Worm (Caenorhabditis elegans) whole organism, L2 larva: ENCODE data around the gene F23D12.1.

Experiments used
- C34F6.9 ChIP-seq: fragments of 150-350 bp; optimal IDR thresholded peaks from 2 replicates; lab custom pipeline; 2014; ENCODE audit warnings: missing biosample characterization, missing genetic modification characterization
- R02D3.7 ChIP-seq: fragments of 150-350 bp; optimal IDR thresholded peaks from 2 replicates; lab custom pipeline; 2014; ENCODE audit warnings: missing biosample characterization, missing genetic modification characterization
- crh-2 ChIP-seq: sonication (generic microtip); optimal IDR thresholded peaks from 2 replicates; lab custom pipeline; 2017; ENCODE audit warnings: missing biosample characterization, missing genetic modification characterization
- dmd-4 ChIP-seq: sonication (generic microtip); optimal IDR thresholded peaks from 2 replicates; lab custom pipeline; 2017; ENCODE audit warnings: missing biosample characterization, missing genetic modification characterization
- elt-1 ChIP-seq: fragments of 150-350 bp; optimal IDR thresholded peaks from 2 replicates; lab custom pipeline; 2014; ENCODE audit warnings: missing biosample characterization, missing genetic modification characterization
- lin-13 ChIP-seq: fragments of 150-350 bp; optimal IDR thresholded peaks from 2 replicates; lab custom pipeline; 2014; ENCODE audit warnings: missing biosample characterization, missing genetic modification reagents, missing genetic modification characterization
- lsy-2 ChIP-seq, 2 experiments: fragments of 150-350 bp in 1 of 2; sonication (generic microtip) in 1 of 2; optimal IDR thresholded peaks; 2 replicates each; lab custom pipeline; 2014 to 2017; ENCODE audit warnings: missing biosample characterization in 2 of 2, missing genetic modification characterization in 2 of 2
- mab-5 ChIP-seq: fragments of 150-350 bp; optimal IDR thresholded peaks from 2 replicates; lab custom pipeline; 2014; ENCODE audit warnings: missing biosample characterization, missing genetic modification characterization
- mdl-1 ChIP-seq, 2 experiments: fragments of 150-350 bp in 1 of 2; sonication (generic microtip) in 1 of 2; optimal IDR thresholded peaks; 2 replicates each; lab custom pipeline; 2017; ENCODE audit warnings: missing biosample characterization in 2 of 2, missing genetic modification characterization in 2 of 2
- nhr-10 ChIP-seq: sonication (generic microtip); optimal IDR thresholded peaks from 2 replicates; lab custom pipeline; 2017; ENCODE audit warnings: missing biosample characterization, missing genetic modification characterization
- nhr-12 ChIP-seq: fragments of 150-350 bp; optimal IDR thresholded peaks from 2 replicates; lab custom pipeline; 2014; ENCODE audit warnings: missing biosample characterization, missing genetic modification characterization
- nhr-129 ChIP-seq: fragments of 150-350 bp; optimal IDR thresholded peaks from 2 replicates; lab custom pipeline; 2014; ENCODE audit warnings: missing biosample characterization, missing genetic modification characterization
- nhr-23 ChIP-seq: fragments of 150-350 bp; optimal IDR thresholded peaks from 2 replicates; lab custom pipeline; 2014; ENCODE audit warnings: missing biosample characterization, missing genetic modification reagents, missing genetic modification characterization
- nhr-237 ChIP-seq: fragments of 150-350 bp; optimal IDR thresholded peaks from 2 replicates; lab custom pipeline; 2014; ENCODE audit warnings: missing biosample characterization, missing genetic modification characterization
- nhr-25 ChIP-seq: fragments of 150-350 bp; sonication (generic microtip); optimal IDR thresholded peaks from 3 replicates; lab custom pipeline; 2014; ENCODE audit warnings: missing biosample characterization, missing genetic modification characterization
- nhr-6 ChIP-seq: fragments of 150-350 bp; optimal IDR thresholded peaks from 2 replicates; lab custom pipeline; 2014; ENCODE audit warnings: missing biosample characterization, missing genetic modification characterization
- peb-1 ChIP-seq: fragments of 150-350 bp; optimal IDR thresholded peaks from 2 replicates; lab custom pipeline; 2014; ENCODE audit warnings: missing biosample characterization, missing genetic modification characterization
- sem-4 ChIP-seq: fragments of 150-350 bp; optimal IDR thresholded peaks from 2 replicates; lab custom pipeline; 2014; ENCODE audit warnings: missing biosample characterization, missing genetic modification reagents, missing genetic modification characterization
- snpc-4 ChIP-seq: fragments of 150-350 bp; optimal IDR thresholded peaks from 2 replicates; lab custom pipeline; 2014; ENCODE audit warnings: missing biosample characterization, missing genetic modification characterization
- ztf-4 ChIP-seq: fragments of 150-350 bp; optimal IDR thresholded peaks from 2 replicates; lab custom pipeline; 2014; ENCODE audit warnings: missing biosample characterization, missing genetic modification characterization

Gene F23D12.1

DNA sequence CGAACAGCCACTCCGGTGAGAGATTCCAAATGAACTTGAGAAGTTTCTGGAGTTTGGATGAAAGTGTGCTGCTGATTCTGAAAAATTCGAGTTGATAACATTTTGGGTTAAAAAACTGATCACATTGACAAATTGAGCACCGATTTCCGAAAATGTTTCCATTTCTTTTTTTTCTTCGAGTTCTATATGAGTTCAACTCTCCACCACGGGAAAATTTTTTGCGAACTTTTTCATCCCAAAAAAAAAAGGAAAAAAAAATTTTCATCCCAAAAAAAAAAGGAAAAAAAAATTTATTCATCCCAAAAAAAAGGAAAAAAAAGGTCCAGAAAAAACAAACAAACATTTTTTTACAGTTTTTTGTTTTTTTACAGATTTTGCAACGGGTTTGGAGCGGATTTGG lies 50.8 kb downstream of the F23D12.1 start, which contains the start of gene Y60A9A.1:
Gene Y60A9A.1, minus strand, starts transcription at position 101 of the 400 bp plus-strand sequence.
- TF ChIP-seq nhr-237 (tag; lab: Kevin White, UChicago) (no peak), nhr-10 (no peak), sem-4 (tag; lab: Kevin White, UChicago) (no peak), ztf-4 (tag; lab: Kevin White, UChicago) (no peak), snpc-4 (tag; lab: Kevin White, UChicago) (no peak), mab-5 (tag; lab: Kevin White, UChicago) (no peak), dmd-4 (tag; lab: Kevin White, UChicago) (no peak), lsy-2 (tag; optimal IDR thresholded peaks at IDR 0.05; lab: Kevin White, UChicago) (no peak), lin-13 (GFP tag; lab: Kevin White, UChicago) (no peak), nhr-23 (no peak), nhr-6 (tag; lab: Kevin White, UChicago) (no peak), peb-1 (no peak), mdl-1 (tag; optimal IDR thresholded peaks at IDR 0.05; lab: Kevin White, UChicago) (no peak), R02D3.7 (no peak), crh-2 (no peak), nhr-12 (tag; lab: Kevin White, UChicago) (no peak), nhr-25 (no peak), nhr-129 (tag; lab: Kevin White, UChicago) (no peak), C34F6.9 (tag; lab: Kevin White, UChicago) (no peak), elt-1 (tag; lab: Kevin White, UChicago) (no peak)
